Fruit fly (Drosophila melanogaster) whole organism, adult: ENCODE results near the gene mtd.

Experiments used
- CG11617 ChIP-seq: fragments of 200-800 bp; sonication (Bioruptor generic); optimal IDR thresholded peaks from 2 replicates; lab custom pipeline; 2017; ENCODE audit warnings: mild to moderate bottlenecking, missing biosample characterization, missing genetic modification reagents, missing genetic modification characterization
- CG12768 ChIP-seq: fragments of 200-800 bp; sonication (Bioruptor generic); optimal IDR thresholded peaks from 2 replicates; lab custom pipeline; 2017; ENCODE audit warnings: missing biosample characterization, missing genetic modification characterization, mild to moderate bottlenecking, moderate library complexity, missing genetic modification reagents
- CG14711 ChIP-seq: fragments of 200-800 bp; sonication (Bioruptor generic); optimal IDR thresholded peaks from 2 replicates; lab custom pipeline; 2018; ENCODE audit warnings: missing biosample characterization, mild to moderate bottlenecking, missing genetic modification characterization, moderate library complexity
- CG1620 ChIP-seq: fragments of 200-800 bp; sonication (Bioruptor generic); optimal IDR thresholded peaks from 2 replicates; lab custom pipeline; 2016; ENCODE audit warnings: missing biosample characterization, missing genetic modification characterization
- CG33017 ChIP-seq: fragments of 200-800 bp; sonication (Bioruptor generic); optimal IDR thresholded peaks from 2 replicates; lab custom pipeline; 2018; ENCODE audit warnings: missing biosample characterization, mild to moderate bottlenecking, missing genetic modification characterization, moderate library complexity
- CG5204 ChIP-seq: fragments of 200-800 bp; sonication (Bioruptor generic); optimal IDR thresholded peaks from 2 replicates; lab custom pipeline; 2016; ENCODE audit warnings: missing biosample characterization, missing genetic modification characterization
- CG7045 ChIP-seq: fragments of 200-800 bp; sonication (Bioruptor generic); optimal IDR thresholded peaks from 2 replicates; lab custom pipeline; 2017; ENCODE audit warnings: missing biosample characterization, mild to moderate bottlenecking, missing genetic modification characterization
- CG7101 ChIP-seq: fragments of 200-800 bp; sonication (Bioruptor generic); optimal IDR thresholded peaks from 2 replicates; lab custom pipeline; 2018; ENCODE audit warnings: missing biosample characterization, mild to moderate bottlenecking, missing genetic modification characterization, moderate library complexity
- Clk ChIP-seq: fragments of 200-800 bp; sonication (Bioruptor generic); optimal IDR thresholded peaks from 2 replicates; lab custom pipeline; 2017; ENCODE audit warnings: missing biosample characterization, missing genetic modification characterization
- Crg-1 ChIP-seq: fragments of 200-800 bp; sonication (Bioruptor generic); optimal IDR thresholded peaks from 2 replicates; lab custom pipeline; 2016; ENCODE audit warnings: missing biosample characterization, missing genetic modification characterization
- Hr96 ChIP-seq: fragments of 200-800 bp; sonication (Bioruptor generic); optimal IDR thresholded peaks from 2 replicates; lab custom pipeline; 2016; ENCODE audit warnings: missing biosample characterization, missing genetic modification characterization
- Mnt ChIP-seq: fragments of 200-800 bp; sonication (Bioruptor generic); optimal IDR thresholded peaks from 2 replicates; lab custom pipeline; 2016; ENCODE audit warnings: missing biosample characterization, mild to moderate bottlenecking, missing genetic modification characterization
- bab1 ChIP-seq: fragments of 200-800 bp; sonication (Bioruptor generic); optimal IDR thresholded peaks from 3 replicates; lab custom pipeline; 2019; ENCODE audit warnings: missing biosample characterization, mild to moderate bottlenecking, missing genetic modification characterization, moderate library complexity
- cic ChIP-seq: fragments of 200-800 bp; sonication (Bioruptor generic); optimal IDR thresholded peaks from 2 replicates; lab custom pipeline; 2017; ENCODE audit warnings: missing biosample characterization, mild to moderate bottlenecking, missing genetic modification characterization, moderate library complexity
- cnc ChIP-seq, 2 experiments: fragments of >200 bp; optimal IDR thresholded peaks; 2 replicates each; lab custom pipeline; 2017
- kay ChIP-seq: fragments of 200-800 bp; sonication (Bioruptor generic); peaks from one replicate; lab custom pipeline; 2016; ENCODE audit warnings: missing biosample characterization, missing genetic modification characterization, borderline replicate concordance
- ovo ChIP-seq: fragments of 200-800 bp; sonication (Bioruptor generic); optimal IDR thresholded peaks from 2 replicates; lab custom pipeline; 2016; ENCODE audit warnings: missing biosample characterization, missing genetic modification characterization
- pad ChIP-seq: fragments of 200-800 bp; sonication (Bioruptor generic); optimal IDR thresholded peaks from 3 replicates; lab custom pipeline; 2017; ENCODE audit warnings: missing biosample characterization, missing genetic modification characterization, mild to moderate bottlenecking, moderate library complexity, missing genetic modification reagents
- tj ChIP-seq: fragments of 200-800 bp; sonication (Bioruptor generic); optimal IDR thresholded peaks from 3 replicates; lab custom pipeline; 2017; ENCODE audit warnings: missing biosample characterization, mild to moderate bottlenecking, missing genetic modification characterization, moderate library complexity
- toe ChIP-seq: fragments of 200-800 bp; sonication (Bioruptor generic); optimal IDR thresholded peaks from 2 replicates; lab custom pipeline; 2016; ENCODE audit warnings: missing biosample characterization, missing genetic modification characterization

Gene mtd

DNA sequence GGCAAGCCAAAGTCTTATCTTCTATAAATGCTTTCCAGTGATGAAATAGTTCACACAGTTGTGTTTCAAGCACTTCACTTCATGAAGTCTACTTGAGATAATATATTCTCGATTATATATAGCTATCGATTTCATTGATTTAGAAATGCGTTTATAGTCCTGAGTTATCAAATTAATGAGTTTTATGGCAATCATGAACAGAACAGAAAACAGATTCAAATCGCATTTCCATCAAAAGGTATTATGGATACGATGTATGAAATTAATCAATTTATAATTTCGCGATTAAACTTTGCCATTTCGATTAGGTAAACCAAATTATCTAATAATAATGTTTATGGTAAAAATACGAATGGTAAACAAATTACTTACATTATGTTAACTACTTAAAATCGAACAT is 55.2 kb downstream of the mtd start:
- peak; percentile 14 for TF ChIP-seq cic (GFP tag; lab: Kevin White, UChicago)
- no peak for TF ChIP-seq CG1620 (GFP tag; lab: Kevin White, UChicago)
- TF ChIP-seq kay (GFP tag; lab: Kevin White, UChicago) = peak; percentile 81

- TF ChIP-seq CG7101 (tag; lab: Kevin White, UChicago) = no peak
- TF ChIP-seq cic (GFP tag; lab: Kevin White, UChicago) = no peak
- no peak for TF ChIP-seq CG5204 (GFP tag; lab: Kevin White, UChicago)
Measured at dm6 chr3R:5290738-5291137, 59.5 kb downstream of the mtd start.

dm6 chr3R:5287965-5288364 is 62.3 kb downstream of the mtd start:
- no peak for TF ChIP-seq CG7101 (tag; lab: Kevin White, UChicago)
- no peak for TF ChIP-seq CG12768 (GFP tag; lab: Kevin White, UChicago)

DNA sequence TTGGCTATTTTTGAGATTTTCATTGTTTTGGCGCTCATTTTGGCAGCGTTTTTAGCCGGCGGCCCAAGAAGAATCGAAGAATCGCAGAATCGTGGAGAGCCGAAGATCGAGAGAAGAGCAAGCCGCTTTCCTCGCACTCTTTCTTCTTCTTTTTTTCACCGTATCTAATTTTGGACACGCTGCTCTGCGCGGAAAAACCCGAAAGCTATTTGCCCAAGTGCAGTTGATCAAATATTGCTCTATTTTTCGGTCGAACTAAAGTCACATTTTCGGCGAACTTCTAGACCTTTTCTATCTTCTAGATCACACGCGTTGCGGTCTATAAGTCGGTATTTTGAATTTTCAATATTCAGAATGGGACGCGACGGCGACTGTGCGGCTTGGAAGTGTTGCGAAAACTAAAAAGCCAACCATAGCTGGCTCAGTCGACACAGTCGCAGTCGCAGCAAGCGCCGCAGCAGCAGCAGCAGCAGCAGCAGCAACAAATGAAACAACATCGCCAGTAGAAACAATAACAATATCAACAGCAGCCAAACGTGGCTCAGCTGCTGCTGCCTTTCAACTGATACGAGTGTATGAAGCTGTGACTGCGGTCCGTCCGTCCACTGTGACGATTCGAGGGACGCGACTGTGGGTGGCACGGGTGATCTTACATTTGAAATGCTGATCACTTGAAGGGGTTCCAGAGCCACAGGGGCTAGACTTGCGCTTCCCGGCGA is 63.2 kb downstream of the mtd start:
- TF ChIP-seq cic (GFP tag; lab: Kevin White, UChicago) = peak; percentile 36
- TF ChIP-seq bab1 = no peak

- no peak for TF ChIP-seq tj (GFP tag; lab: Kevin White, UChicago)
- TF ChIP-seq pad (GFP tag; lab: Kevin White, UChicago) = no peak
- TF ChIP-seq Mnt = no peak
- no peak for TF ChIP-seq CG5204 (GFP tag; lab: Kevin White, UChicago)
- TF ChIP-seq CG14711 = no peak
- TF ChIP-seq toe (GFP tag; lab: Kevin White, UChicago) = no peak
- TF ChIP-seq kay (GFP tag; lab: Kevin White, UChicago) = no peak
- no peak for TF ChIP-seq ovo (GFP tag; lab: Kevin White, UChicago)
- no peak for TF ChIP-seq CG7101 (tag; lab: Kevin White, UChicago)
- TF ChIP-seq Crg-1 (GFP tag; lab: Kevin White, UChicago) = no peak
- no peak for TF ChIP-seq Clk (GFP tag; lab: Kevin White, UChicago)
- TF ChIP-seq CG1620 (GFP tag; lab: Kevin White, UChicago) = no peak
- no peak for TF ChIP-seq CG11617 (GFP tag; lab: Kevin White, UChicago)
Measured at dm6 chr3R:5285937-5286336, 64.3 kb downstream of the mtd start.

DNA sequence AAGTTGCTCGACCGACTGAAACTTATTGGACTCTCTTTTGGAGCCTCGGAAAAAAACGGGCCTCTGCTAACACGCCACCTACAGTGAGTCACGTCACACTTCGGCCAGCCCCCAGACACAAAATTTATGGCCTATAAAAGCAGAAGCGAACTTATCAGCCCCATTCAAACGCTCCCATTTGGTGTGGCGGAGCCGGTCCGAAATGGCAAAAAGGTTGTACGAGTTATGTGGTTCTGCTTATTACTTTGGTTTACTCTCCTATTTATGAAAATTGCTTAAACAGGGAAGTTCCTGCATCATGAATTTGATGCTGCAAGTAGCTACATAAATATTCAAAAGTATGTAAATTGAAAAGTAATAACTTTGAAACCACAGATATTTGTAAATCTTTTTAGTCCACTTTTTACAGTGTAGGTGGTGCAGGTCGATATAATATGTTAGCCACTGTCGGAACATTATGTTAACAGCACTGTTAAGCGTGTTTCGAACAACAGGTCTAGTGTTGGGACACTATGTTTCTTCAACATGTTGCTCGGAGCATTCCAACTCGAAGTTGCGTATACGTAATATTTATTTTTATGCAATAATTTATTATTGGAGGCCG is 66.8 kb downstream of the mtd start:
- TF ChIP-seq CG5204 (GFP tag; lab: Kevin White, UChicago) (peak; percentile 92), CG12768 (GFP tag; lab: Kevin White, UChicago) (peak; percentile 89), CG7045 (GFP tag; lab: Kevin White, UChicago) (peak; percentile 91), cic (GFP tag; lab: Kevin White, UChicago) (peak; percentile 52), Hr96 (peak; percentile 81), Crg-1 (GFP tag; lab: Kevin White, UChicago) (peak; percentile 56), ovo (GFP tag; lab: Kevin White, UChicago) (peak; percentile 43), bab1 (peak; percentile 45), CG1620 (GFP tag; lab: Kevin White, UChicago) (peak; percentile 45), tj (GFP tag; lab: Kevin White, UChicago) (peak; percentile 68), Clk (GFP tag; lab: Kevin White, UChicago) (peak; percentile 70), CG7101 (tag; lab: Kevin White, UChicago) (peak; percentile 75), cnc (optimal IDR thresholded peaks at IDR 0.05; lab: Kevin White, UChicago) (no peak), Mnt (peak; percentile 63), CG11617 (GFP tag; lab: Kevin White, UChicago) (peak; percentile 86), pad (GFP tag; lab: Kevin White, UChicago) (peak; percentile 61), toe (GFP tag; lab: Kevin White, UChicago) (peak; percentile 76), CG14711 (peak; percentile 59), kay (GFP tag; lab: Kevin White, UChicago) (peak; percentile 76), CG33017 (peak; percentile 83)

- TF ChIP-seq CG5204 (GFP tag; lab: Kevin White, UChicago) (no peak), Mnt (peak; percentile 8), CG7045 (GFP tag; lab: Kevin White, UChicago) (peak; percentile 19), toe (GFP tag; lab: Kevin White, UChicago) (no peak), Hr96 (peak; percentile 26)
Measured at dm6 chr3R:5282755-5283359, 67.4 kb downstream of the mtd start.
